Fruit fly (Drosophila melanogaster): ENCODE data around the gene CG4998.

The CG4998 gene

dm6 chr3L:16390793-16391192 is 52.0 kb downstream of the CG4998 start (continued):
- TF ChIP-seq amos (GFP tag; IDR thresholded peaks at IDR 0.05; ENCODE audit: partially characterized antibody) (no peak), Hmx (GFP tag; optimal IDR thresholded peaks at IDR 0.05) (no peak), CG13287 (GFP tag; IDR thresholded peaks at IDR 0.05; ENCODE audit: partially characterized antibody) (peak; percentile 67), Ravus (GFP tag; IDR thresholded peaks at IDR 0.05) (no peak), repo (GFP tag; optimal IDR thresholded peaks at IDR 0.05) (no peak), Dbx (GFP tag; IDR thresholded peaks at IDR 0.05) (no peak), CG7928 (GFP tag; optimal IDR thresholded peaks at IDR 0.05) (no peak), btn (GFP tag; optimal IDR thresholded peaks at IDR 0.05) (no peak), CG14860 (GFP tag; IDR thresholded peaks at IDR 0.05; ENCODE audit: partially characterized antibody) (peak; percentile 23; the same call in 1 of the 3 replicates), CG12299 (tag; optimal IDR thresholded peaks at IDR 0.05) (no peak), CG31224 (GFP tag; IDR thresholded peaks at IDR 0.05) (no peak), NFAT (GFP tag; IDR thresholded peaks at IDR 0.05) (no peak), Fer2 (tag; optimal IDR thresholded peaks at IDR 0.05) (no peak), crp (GFP tag; optimal IDR thresholded peaks at IDR 0.05) (no peak), maf-S (GFP tag; optimal IDR thresholded peaks at IDR 0.05) (no peak), CG8478 (optimal IDR thresholded peaks at IDR 0.05) (no peak), ham (GFP tag; IDR thresholded peaks at IDR 0.05) (no peak), NC2β (GFP tag; optimal IDR thresholded peaks at IDR 0.05) (no peak), ken (GFP tag; IDR thresholded peaks at IDR 0.05) (no peak), grau (tag; optimal IDR thresholded peaks at IDR 0.05) (no peak), aop (GFP tag; IDR thresholded peaks at IDR 0.05) (no peak), br (optimal IDR thresholded peaks at IDR 0.05) (no peak), CG30431 (GFP tag; optimal IDR thresholded peaks at IDR 0.05) (no peak), CG6654 (GFP tag; optimal IDR thresholded peaks at IDR 0.05) (no peak), Usf (GFP tag; optimal IDR thresholded peaks at IDR 0.05) (no peak), CG4404 (GFP tag; IDR thresholded peaks at IDR 0.05) (no peak), jumu (GFP tag; optimal IDR thresholded peaks at IDR 0.05) (no peak), psq (GFP tag; optimal IDR thresholded peaks at IDR 0.05) (no peak), pnt (GFP tag; optimal IDR thresholded peaks at IDR 0.05) (no peak), CG17385 (GFP tag; optimal IDR thresholded peaks at IDR 0.05) (no peak), Nf-YC (tag; optimal IDR thresholded peaks at IDR 0.05) (no peak), Ets65A (GFP tag) (no peak), kni (GFP tag; optimal IDR thresholded peaks at IDR 0.05) (no peak), CG6854 (GFP tag; optimal IDR thresholded peaks at IDR 0.05) (no peak), CG18599 (GFP tag; optimal IDR thresholded peaks at IDR 0.05) (no peak), CG18619 (GFP tag; optimal IDR thresholded peaks at IDR 0.05) (no peak), lov (optimal IDR thresholded peaks at IDR 0.05) (no peak), lov (GFP tag; IDR thresholded peaks at IDR 0.05) (no peak), Poxn (GFP tag; IDR thresholded peaks at IDR 0.05) (no peak), CG15011 (GFP tag; optimal IDR thresholded peaks at IDR 0.05) (no peak), tap (tag; optimal IDR thresholded peaks at IDR 0.05) (no peak), chif (GFP tag; optimal IDR thresholded peaks at IDR 0.05) (no peak), CG6175 (GFP tag; IDR thresholded peaks at IDR 0.05) (no peak), CG31441 (GFP tag; IDR thresholded peaks at IDR 0.05) (0 out of 2 replicates have a peak, but pooled peaks have one; percentile 11), nom (GFP tag; optimal IDR thresholded peaks at IDR 0.05) (no peak), danr (GFP tag; IDR thresholded peaks at IDR 0.05) (no peak), CG33213 (GFP tag; optimal IDR thresholded peaks at IDR 0.05) (no peak), Opbp (GFP tag; IDR thresholded peaks at IDR 0.05; ENCODE audit: partially characterized antibody) (no peak), CG14710 (tag; optimal IDR thresholded peaks at IDR 0.05) (peak; percentile 21), Med (GFP tag) (peak; percentile 36), wor (GFP tag; IDR thresholded peaks at IDR 0.05) (no peak), CG10431 (GFP tag; optimal IDR thresholded peaks at IDR 0.05) (no peak), CG10274 (GFP tag; optimal IDR thresholded peaks at IDR 0.05) (no peak)
